Fruit fly (Drosophila melanogaster) whole organism, prepupa: ENCODE data around the gene EMC2B.

Experiments
- CG10669 ChIP-seq: fragments of 200-800 bp; sonication (Bioruptor generic); optimal IDR thresholded peaks from 3 replicates; lab custom pipeline; 2018; ENCODE audit warnings: missing biosample characterization, mild to moderate bottlenecking, missing genetic modification characterization, moderate library complexity
- CG11294 ChIP-seq: fragments of 200-800 bp; sonication (Bioruptor generic); IDR thresholded peaks from 2 replicates; pipeline ENCODE4 v1.3.6; 2022; ENCODE audit warnings: missing biosample characterization, missing genetic modification characterization
- CG11902 ChIP-seq: fragments of 200-800 bp; sonication (Bioruptor generic); optimal IDR thresholded peaks from 3 replicates; lab custom pipeline; 2016; ENCODE audit warnings: missing biosample characterization, missing genetic modification characterization
- CG15336 ChIP-seq: fragments of 200-800 bp; sonication (Bioruptor generic); IDR thresholded peaks from 2 replicates; pipeline ENCODE4 v1.3.6; 2022; ENCODE audit warnings: missing biosample characterization, missing genetic modification characterization
- CG1621 ChIP-seq: fragments of 200-800 bp; sonication (Bioruptor generic); optimal IDR thresholded peaks from 3 replicates; lab custom pipeline; 2018; ENCODE audit warnings: missing biosample characterization, mild to moderate bottlenecking, missing genetic modification characterization
- CG16779 ChIP-seq: fragments of 200-800 bp; sonication (Bioruptor generic); optimal IDR thresholded peaks from 3 replicates; lab custom pipeline; 2017; ENCODE audit warnings: missing biosample characterization, mild to moderate bottlenecking, missing genetic modification characterization
- CG3032 ChIP-seq: fragments of 200-800 bp; optimal IDR thresholded peaks from 2 replicates; lab custom pipeline; 2019; ENCODE audit warnings: missing biosample characterization, mild to moderate bottlenecking, missing genetic modification characterization, moderate library complexity
- CG32006 ChIP-seq: fragments of 200-800 bp; sonication (Bioruptor generic); optimal IDR thresholded peaks from 3 replicates; lab custom pipeline; 2017; ENCODE audit warnings: missing biosample characterization, mild to moderate bottlenecking, missing genetic modification characterization
- CG4318 ChIP-seq: fragments of 200-800 bp; sonication (Bioruptor generic); optimal IDR thresholded peaks from 3 replicates; lab custom pipeline; 2017; ENCODE audit warnings: missing biosample characterization, mild to moderate bottlenecking, missing genetic modification characterization
- CG6276 ChIP-seq: fragments of 200-800 bp; sonication (Bioruptor generic); optimal IDR thresholded peaks from 2 replicates; lab custom pipeline; 2017; ENCODE audit warnings: missing biosample characterization, mild to moderate bottlenecking, missing genetic modification characterization
- CG6854 ChIP-seq: fragments of 200-800 bp; sonication (Bioruptor generic); optimal IDR thresholded peaks from 2 replicates; lab custom pipeline; 2017; ENCODE audit warnings: missing biosample characterization, mild to moderate bottlenecking, missing genetic modification characterization
- CG7368 ChIP-seq: fragments of 200-800 bp; sonication (Bioruptor generic); optimal IDR thresholded peaks from 3 replicates; lab custom pipeline; 2016; ENCODE audit warnings: missing biosample characterization, missing genetic modification characterization
- CG8119 ChIP-seq: fragments of 200-800 bp; sonication (Bioruptor generic); IDR thresholded peaks from 3 replicates; pipeline ENCODE4 v1.3.6; 2022; ENCODE audit warnings: missing biosample characterization, missing genetic modification characterization
- CG8319 ChIP-seq: fragments of 200-800 bp; sonication (Bioruptor generic); optimal IDR thresholded peaks from 3 replicates; lab custom pipeline; 2016; ENCODE audit warnings: missing biosample characterization, missing genetic modification characterization
- CG8632 ChIP-seq: fragments of 200-800 bp; sonication (Bioruptor generic); optimal IDR thresholded peaks from 3 replicates; lab custom pipeline; 2016; ENCODE audit warnings: missing biosample characterization, missing genetic modification characterization
- CG9139 ChIP-seq: fragments of 200-800 bp; sonication (Bioruptor generic); optimal IDR thresholded peaks from 3 replicates; lab custom pipeline; 2017; ENCODE audit warnings: missing biosample characterization, mild to moderate bottlenecking, missing genetic modification characterization
- Eip75B ChIP-seq: fragments of 200-800 bp; sonication (Bioruptor generic); optimal IDR thresholded peaks from 3 replicates; lab custom pipeline; 2016; ENCODE audit warnings: missing biosample characterization, missing genetic modification characterization
- Eip78C ChIP-seq: fragments of 200-800 bp; sonication (Bioruptor generic); peaks from one replicate; lab custom pipeline; 2016; ENCODE audit warnings: missing biosample characterization, missing genetic modification characterization
- Eip93F ChIP-seq: fragments of 200-800 bp; sonication (Bioruptor generic); optimal IDR thresholded peaks from 2 replicates; lab custom pipeline; 2016; ENCODE audit warnings: missing biosample characterization, mild to moderate bottlenecking, missing genetic modification characterization
- Ets96B ChIP-seq: fragments of 200-800 bp; optimal IDR thresholded peaks from 2 replicates; lab custom pipeline; 2019; ENCODE audit warnings: missing biosample characterization, mild to moderate bottlenecking, missing genetic modification characterization, moderate library complexity
- Gug ChIP-seq: fragments of 200-800 bp; sonication (Bioruptor generic); IDR thresholded peaks from 2 replicates; pipeline ENCODE4 v1.3.6; 2022; ENCODE audit warnings: missing biosample characterization, missing genetic modification characterization
- Hr38 ChIP-seq: sonication (Bioruptor generic); optimal IDR thresholded peaks from 2 replicates; lab custom pipeline; 2016; ENCODE audit warnings: missing biosample characterization, missing genetic modification characterization
- Hr39 ChIP-seq: fragments of 200-800 bp; sonication (Bioruptor generic); optimal IDR thresholded peaks from 2 replicates; lab custom pipeline; 2016; ENCODE audit warnings: missing biosample characterization, missing genetic modification characterization
- Hr4 ChIP-seq: fragments of 200-800 bp; sonication (Bioruptor generic); optimal IDR thresholded peaks from 3 replicates; lab custom pipeline; 2016; ENCODE audit warnings: missing biosample characterization, missing genetic modification characterization
- Lpt ChIP-seq: fragments of 200-800 bp; sonication (Bioruptor generic); optimal IDR thresholded peaks from 3 replicates; lab custom pipeline; 2016; ENCODE audit warnings: missing biosample characterization, missing genetic modification characterization
- OdsH ChIP-seq: fragments of 200-800 bp; sonication (Bioruptor generic); optimal IDR thresholded peaks from 3 replicates; lab custom pipeline; 2016; ENCODE audit warnings: missing biosample characterization, missing genetic modification characterization
- Smox ChIP-seq: fragments of 200-800 bp; sonication (Bioruptor generic); optimal IDR thresholded peaks from 3 replicates; lab custom pipeline; 2016; ENCODE audit warnings: missing biosample characterization, missing genetic modification characterization
- Sox102F ChIP-seq: fragments of 200-800 bp; sonication (Bioruptor generic); optimal IDR thresholded peaks from 2 replicates; lab custom pipeline; 2016; ENCODE audit warnings: missing biosample characterization, mild to moderate bottlenecking, missing genetic modification characterization
- Sox14 ChIP-seq: fragments of 200-800 bp; sonication (Bioruptor generic); optimal IDR thresholded peaks from 3 replicates; lab custom pipeline; 2016; ENCODE audit warnings: missing biosample characterization, missing genetic modification characterization
- achi ChIP-seq: fragments of 200-800 bp; sonication (Bioruptor generic); optimal IDR thresholded peaks from 3 replicates; lab custom pipeline; 2016; ENCODE audit warnings: missing biosample characterization, missing genetic modification characterization
- acj6 ChIP-seq: fragments of 200-800 bp; sonication (Bioruptor generic); optimal IDR thresholded peaks from 3 replicates; lab custom pipeline; 2016; ENCODE audit warnings: missing biosample characterization, missing genetic modification characterization
- cyc ChIP-seq: fragments of 200-800 bp; sonication (Bioruptor generic); optimal IDR thresholded peaks from 3 replicates; lab custom pipeline; 2016; ENCODE audit warnings: missing biosample characterization, missing genetic modification characterization
- dac ChIP-seq: fragments of 200-800 bp; sonication (Bioruptor generic); optimal IDR thresholded peaks from 2 replicates; lab custom pipeline; 2017; ENCODE audit warnings: missing biosample characterization, mild to moderate bottlenecking, missing genetic modification characterization
- eg ChIP-seq: fragments of 200-800 bp; sonication (Bioruptor generic); IDR thresholded peaks from 3 replicates; pipeline ENCODE4 v1.3.6; 2022; ENCODE audit warnings: missing biosample characterization, missing genetic modification characterization
- esn ChIP-seq: fragments of 200-800 bp; sonication (Bioruptor generic); optimal IDR thresholded peaks from 2 replicates; lab custom pipeline; 2016; ENCODE audit warnings: missing biosample characterization, mild to moderate bottlenecking, missing genetic modification characterization, moderate library complexity
- fd85E ChIP-seq: fragments of 200-800 bp; sonication (Bioruptor generic); optimal IDR thresholded peaks from 3 replicates; lab custom pipeline; 2016; ENCODE audit warnings: missing biosample characterization, missing genetic modification characterization
- fkh ChIP-seq: fragments of 200-800 bp; sonication (Bioruptor generic); optimal IDR thresholded peaks from 3 replicates; lab custom pipeline; 2017; ENCODE audit warnings: missing biosample characterization, mild to moderate bottlenecking, missing genetic modification characterization, moderate library complexity
- lz ChIP-seq: fragments of 200-800 bp; sonication (Bioruptor generic); optimal IDR thresholded peaks from 3 replicates; lab custom pipeline; 2016; ENCODE audit warnings: missing biosample characterization, missing genetic modification characterization
- pdm3 ChIP-seq: fragments of 200-800 bp; sonication (Bioruptor generic); optimal IDR thresholded peaks from 3 replicates; lab custom pipeline; 2016; ENCODE audit warnings: missing biosample characterization, missing genetic modification characterization
- salr ChIP-seq, 2 experiments: fragments of 200-800 bp; sonication (Bioruptor generic); optimal IDR thresholded peaks; 3 replicates each; lab custom pipeline; 2016 to 2018; ENCODE audit warnings: missing biosample characterization in 2 of 2, missing genetic modification characterization in 2 of 2, mild to moderate bottlenecking in 1 of 2
- ss ChIP-seq, 2 experiments: fragments of 200-800 bp; sonication (Bioruptor generic); optimal IDR thresholded peaks; 2 replicates in 1 of 2; 3 replicates in 1 of 2; lab custom pipeline; 2017 to 2018; ENCODE audit warnings: mild to moderate bottlenecking in 2 of 2, missing biosample characterization in 2 of 2, missing genetic modification characterization in 2 of 2, moderate library complexity in 1 of 2
- topi ChIP-seq: fragments of 200-800 bp; sonication (Bioruptor generic); optimal IDR thresholded peaks from 3 replicates; lab custom pipeline; 2016; ENCODE audit warnings: missing biosample characterization, missing genetic modification characterization

Gene EMC2B

dm6 chr3R:16986181-16987074 is 5.2 kb downstream of the EMC2B start (continued):
- TF ChIP-seq Lpt (GFP tag; lab: Kevin White, UChicago) (peak; percentile 87), OdsH (GFP tag; lab: Kevin White, UChicago) (peak; percentile 90), ss (GFP tag; optimal IDR thresholded peaks at IDR 0.05; lab: Kevin White, UChicago) (peak; percentile 72 to 85), CG8632 (GFP tag; lab: Kevin White, UChicago) (peak; percentile 84), Sox102F (GFP tag; lab: Kevin White, UChicago) (peak; percentile 88), CG9139 (peak; percentile 60), CG15336 (GFP tag; lab: Robert Waterston, UW) (peak; percentile 96), CG3032 (tag; lab: Kevin White, UChicago) (peak; percentile 83), Eip93F (GFP tag; lab: Kevin White, UChicago) (peak; percentile 68), fkh (GFP tag; lab: Kevin White, UChicago) (peak; percentile 91), CG7368 (GFP tag; lab: Kevin White, UChicago) (peak; percentile 92), CG1621 (tag; lab: Kevin White, UChicago) (peak; percentile 84), pdm3 (peak; percentile 91), salr (GFP tag; optimal IDR thresholded peaks at IDR 0.05; lab: Kevin White, UChicago) (peak; percentile 73 to 80), topi (GFP tag; lab: Kevin White, UChicago) (peak; percentile 88), lz (GFP tag; lab: Kevin White, UChicago) (peak; percentile 93), Hr38 (GFP tag; lab: Kevin White, UChicago) (peak; percentile 82), acj6 (peak; percentile 90), dac (GFP tag; lab: Kevin White, UChicago) (peak; percentile 86), CG6854 (GFP tag; lab: Kevin White, UChicago) (peak; percentile 51), CG8119 (GFP tag; lab: Robert Waterston, UW) (peak; percentile 95), eg (GFP tag; lab: Robert Waterston, UW) (peak; percentile 98), CG6276 (GFP tag; lab: Kevin White, UChicago) (peak; percentile 75), CG10669 (GFP tag; lab: Kevin White, UChicago) (peak; percentile 84), Sox14 (peak; percentile 93), Smox (GFP tag; lab: Kevin White, UChicago) (peak; percentile 87), CG11294 (GFP tag; lab: Robert Waterston, UW) (peak; percentile 97), CG11902 (GFP tag; lab: Kevin White, UChicago) (peak; percentile 91), Eip75B (GFP tag; lab: Kevin White, UChicago) (peak; percentile 89), Hr39 (GFP tag; lab: Kevin White, UChicago) (peak; percentile 93), esn (peak; percentile 92), CG8319 (peak; percentile 81), achi (peak; percentile 88), Hr4 (peak; percentile 95), fd85E (GFP tag; lab: Kevin White, UChicago) (peak; percentile 20), Gug (peak; percentile 95), Eip78C (GFP tag; lab: Kevin White, UChicago) (peak; percentile 96), CG16779 (tag; lab: Kevin White, UChicago) (peak; percentile 83), CG4318 (GFP tag; lab: Kevin White, UChicago) (peak; percentile 86), CG32006 (GFP tag; lab: Kevin White, UChicago) (peak; percentile 94), cyc (GFP tag; lab: Kevin White, UChicago) (peak; percentile 91), Ets96B (peak; percentile 82)
